Worm (Caenorhabditis elegans) whole organism, L3 larva: ENCODE results near the gene srv-19.

ENCODE experiments used
- ZK546.5 ChIP-seq: sonication (generic microtip); optimal IDR thresholded peaks from 2 replicates; lab custom pipeline; 2017; ENCODE audit warnings: missing biosample characterization, missing genetic modification characterization
- ama-1 ChIP-seq: fragments of 150-350 bp; optimal IDR thresholded peaks from 2 replicates; lab custom pipeline; 2018
- ceh-16 ChIP-seq: sonication (generic microtip); optimal IDR thresholded peaks from 2 replicates; lab custom pipeline; 2017; ENCODE audit warnings: missing biosample characterization, missing genetic modification characterization
- ceh-28 ChIP-seq: fragments of 150-350 bp; optimal IDR thresholded peaks from 2 replicates; lab custom pipeline; 2014; ENCODE audit warnings: missing biosample characterization, missing genetic modification reagents, missing genetic modification characterization
- ceh-82 ChIP-seq: fragments of 150-350 bp; optimal IDR thresholded peaks from 2 replicates; lab custom pipeline; 2014; ENCODE audit warnings: missing biosample characterization, missing genetic modification characterization
- ceh-9 ChIP-seq: sonication (generic microtip); optimal IDR thresholded peaks from 2 replicates; lab custom pipeline; 2018; ENCODE audit warnings: missing biosample characterization, missing genetic modification characterization
- daf-12 ChIP-seq: fragments of 150-350 bp; optimal IDR thresholded peaks from 2 replicates; lab custom pipeline; 2014; ENCODE audit warnings: missing biosample characterization, missing genetic modification reagents, missing genetic modification characterization
- egl-27 ChIP-seq: sonication (generic microtip); optimal IDR thresholded peaks from 4 replicates; lab custom pipeline; 2017; ENCODE audit warnings: missing biosample characterization, missing genetic modification reagents, missing genetic modification characterization
- egl-5 ChIP-seq: fragments of 150-350 bp; optimal IDR thresholded peaks from 2 replicates; lab custom pipeline; 2017; ENCODE audit warnings: missing biosample characterization, missing genetic modification reagents, missing genetic modification characterization, inconsistent platforms
- elt-1 ChIP-seq: fragments of 150-350 bp; optimal IDR thresholded peaks from 2 replicates; lab custom pipeline; 2014; ENCODE audit warnings: missing biosample characterization, missing genetic modification characterization
- elt-2 ChIP-seq: sonication (generic microtip); optimal IDR thresholded peaks from 2 replicates; lab custom pipeline; 2016; ENCODE audit warnings: missing genetic modification reagents, mild to moderate bottlenecking, missing genetic modification characterization, missing compliant biosample characterization
- elt-3 ChIP-seq, 3 experiments: fragments of 150-350 bp in 1 of 3; sonication (generic microtip) in 2 of 3; optimal IDR thresholded peaks; 2 replicates in 2 of 3; 4 replicates in 1 of 3; lab custom pipeline; 2014 to 2017; ENCODE audit warnings: missing biosample characterization in 3 of 3, missing genetic modification characterization in 3 of 3
- eor-1 ChIP-seq, 2 experiments: fragments of 150-350 bp; optimal IDR thresholded peaks; 2 replicates each; lab custom pipeline; 2014 to 2018; ENCODE audit warnings: missing biosample characterization in 2 of 2, missing genetic modification characterization in 2 of 2
- fkh-2 ChIP-seq: fragments of 150-350 bp; optimal IDR thresholded peaks from 2 replicates; lab custom pipeline; 2014; ENCODE audit warnings: missing biosample characterization, missing genetic modification reagents, missing genetic modification characterization
- fos-1 ChIP-seq: fragments of 150-350 bp; optimal IDR thresholded peaks from 2 replicates; lab custom pipeline; 2014; ENCODE audit warnings: missing biosample characterization, missing genetic modification characterization
- hmg-11 ChIP-seq: sonication (generic microtip); optimal IDR thresholded peaks from 2 replicates; lab custom pipeline; 2016; ENCODE audit warnings: missing genetic modification characterization, missing compliant biosample characterization
- lin-15B ChIP-seq: fragments of 150-350 bp; optimal IDR thresholded peaks from 2 replicates; lab custom pipeline; 2014; ENCODE audit warnings: missing biosample characterization, missing genetic modification characterization
- lsy-12 ChIP-seq: sonication (generic microtip); optimal IDR thresholded peaks from 2 replicates; lab custom pipeline; 2016; ENCODE audit warnings: mild to moderate bottlenecking, missing genetic modification characterization, missing compliant biosample characterization
- mml-1 ChIP-seq: fragments of 150-350 bp; sonication (generic microtip); optimal IDR thresholded peaks from 3 replicates; lab custom pipeline; 2014; ENCODE audit warnings: missing biosample characterization, missing genetic modification characterization
- nfya-1 ChIP-seq: sonication (generic microtip); optimal IDR thresholded peaks from 2 replicates; lab custom pipeline; 2017; ENCODE audit warnings: missing genetic modification characterization, mild to moderate bottlenecking, missing compliant biosample characterization, antibody characterized with exemption, moderate library complexity; ENCODE audit not compliant: insufficient read depth
- nhr-11 ChIP-seq: fragments of 150-350 bp; optimal IDR thresholded peaks from 2 replicates; lab custom pipeline; 2014; ENCODE audit warnings: missing biosample characterization, missing genetic modification characterization
- nhr-12 ChIP-seq: fragments of 150-350 bp; optimal IDR thresholded peaks from 2 replicates; lab custom pipeline; 2014; ENCODE audit warnings: missing biosample characterization, missing genetic modification characterization
- nhr-23 ChIP-seq: fragments of 150-350 bp; optimal IDR thresholded peaks from 2 replicates; lab custom pipeline; 2014; ENCODE audit warnings: missing biosample characterization, missing genetic modification reagents, missing genetic modification characterization
- nhr-43 ChIP-seq: sonication (generic microtip); optimal IDR thresholded peaks from 2 replicates; lab custom pipeline; 2016; ENCODE audit warnings: mild to moderate bottlenecking, missing genetic modification characterization, missing compliant biosample characterization; ENCODE audit not compliant: poor library complexity, severe bottlenecking
- nhr-67 ChIP-seq: fragments of 150-350 bp; optimal IDR thresholded peaks from 2 replicates; lab custom pipeline; 2014; ENCODE audit warnings: missing biosample characterization, missing genetic modification characterization
- nhr-76 ChIP-seq: fragments of 150-350 bp; sonication (generic microtip); optimal IDR thresholded peaks from 5 replicates; lab custom pipeline; 2014; ENCODE audit warnings: missing biosample characterization, missing genetic modification characterization
- nhr-77 ChIP-seq: fragments of 150-350 bp; optimal IDR thresholded peaks from 2 replicates; lab custom pipeline; 2014; ENCODE audit warnings: missing biosample characterization, missing genetic modification characterization
- pha-4 ChIP-seq: fragments of 150-350 bp; optimal IDR thresholded peaks from 2 replicates; lab custom pipeline; 2014; ENCODE audit warnings: missing biosample characterization, missing genetic modification reagents, missing genetic modification characterization
- pqm-1 ChIP-seq: fragments of 150-350 bp; optimal IDR thresholded peaks from 2 replicates; lab custom pipeline; 2017; ENCODE audit warnings: missing biosample characterization, missing genetic modification characterization, inconsistent platforms
- sea-2 ChIP-seq: fragments of 150-350 bp; sonication (generic microtip); optimal IDR thresholded peaks from 4 replicates; lab custom pipeline; 2014; ENCODE audit warnings: missing biosample characterization, missing genetic modification reagents, missing genetic modification characterization
- skn-1 ChIP-seq: fragments of 150-350 bp; optimal IDR thresholded peaks from 2 replicates; lab custom pipeline; 2014; ENCODE audit warnings: missing biosample characterization, missing genetic modification characterization
- snpc-4 ChIP-seq: fragments of 150-350 bp; optimal IDR thresholded peaks from 2 replicates; lab custom pipeline; 2014; ENCODE audit warnings: missing biosample characterization, missing genetic modification characterization
- unc-39 ChIP-seq: sonication (generic microtip); optimal IDR thresholded peaks from 4 replicates; lab custom pipeline; 2017; ENCODE audit warnings: missing biosample characterization, missing genetic modification characterization
- unc-62 ChIP-seq: fragments of 150-350 bp; sonication (generic microtip); optimal IDR thresholded peaks from 4 replicates; lab custom pipeline; 2014; ENCODE audit warnings: missing biosample characterization, missing genetic modification reagents, missing genetic modification characterization

Gene srv-19

ce11 chrIV:5885180-5885887 is 11.6 kb upstream of the srv-19 start, which contains the start of gene glf-1:
TSS of gene glf-1 (plus strand) at chrIV:5885835.
- TF ChIP-seq ama-1 (lab: Kevin White, UChicago) (no peak), daf-12 (tag; lab: Kevin White, UChicago) (no peak), skn-1 (tag; lab: Kevin White, UChicago) (no peak), nhr-11 (tag; lab: Kevin White, UChicago) (no peak), lsy-12 (no peak), nhr-43 (tag; lab: Kevin White, UChicago) (peak; percentile 1), pqm-1 (tag; lab: Kevin White, UChicago) (no peak), pha-4 (tag; lab: Kevin White, UChicago) (no peak), snpc-4 (tag; lab: Kevin White, UChicago) (no peak), elt-3 (tag; optimal IDR thresholded peaks at IDR 0.05; lab: Kevin White, UChicago) (no peak), mml-1 (no peak), ceh-82 (no peak), ZK546.5 (tag; lab: Kevin White, UChicago) (no peak), ceh-28 (no peak), nhr-23 (tag; lab: Kevin White, UChicago) (peak; percentile 30), nhr-12 (tag; lab: Kevin White, UChicago) (no peak), hmg-11 (no peak), elt-1 (tag; lab: Kevin White, UChicago) (peak; percentile 84), lin-15B (tag; lab: Kevin White, UChicago) (no peak), nhr-67 (tag; lab: Kevin White, UChicago) (no peak), fos-1 (tag; lab: Kevin White, UChicago) (no peak), nhr-77 (no peak), sea-2 (GFP tag; lab: Kevin White, UChicago) (no peak), egl-27 (tag; lab: Kevin White, UChicago) (no peak)

- TF ChIP-seq mml-1 = no peak
- no peak for TF ChIP-seq elt-1 (tag; lab: Kevin White, UChicago)
- no peak for TF ChIP-seq nhr-11 (tag; lab: Kevin White, UChicago)
- TF ChIP-seq nhr-76 (tag; lab: Kevin White, UChicago) = no peak
- TF ChIP-seq unc-62 (GFP tag; lab: Kevin White, UChicago) = no peak
- TF ChIP-seq egl-5 (tag; lab: Kevin White, UChicago) = no peak
- no peak for TF ChIP-seq eor-1 (tag; optimal IDR thresholded peaks at IDR 0.05; lab: Kevin White, UChicago)
- no peak for TF ChIP-seq nfya-1
- no peak for TF ChIP-seq skn-1 (tag; lab: Kevin White, UChicago)
- TF ChIP-seq fkh-2 (tag; lab: Kevin White, UChicago) = no peak
- no peak for TF ChIP-seq nhr-12 (tag; lab: Kevin White, UChicago)
- no peak for TF ChIP-seq sea-2 (GFP tag; lab: Kevin White, UChicago)
- TF ChIP-seq elt-2 (tag; lab: Kevin White, UChicago) = no peak
Measured at ce11 chrIV:5884500-5884899, 10.8 kb upstream of the srv-19 start, which contains the start of gene H04M03.11. TSS of gene H04M03.11 (minus strand) at chrIV:5884600.

DNA sequence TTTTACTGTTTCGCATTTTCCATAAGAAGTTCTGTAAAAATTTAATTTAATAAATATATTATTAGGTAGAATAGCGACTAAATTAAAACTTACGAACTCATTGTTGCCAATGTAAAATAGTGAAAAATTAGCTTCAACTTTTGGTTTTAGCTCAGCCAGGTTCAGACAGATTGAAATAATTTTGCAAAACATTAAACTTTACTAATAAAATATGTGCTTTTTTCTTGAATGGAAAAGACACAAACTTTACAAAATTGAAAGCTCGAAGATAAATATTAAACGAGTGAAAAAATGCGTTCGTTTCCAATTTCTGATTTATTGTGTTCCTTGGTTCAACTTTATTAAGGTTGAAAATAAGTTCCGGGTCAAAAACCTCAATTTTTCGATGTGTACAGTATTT is 6.1 kb upstream of the srv-19 start, which contains the start of gene srv-22:
Gene srv-22 (minus strand): TSS at position 101 of the 400 bp plus-strand sequence.
- no peak for TF ChIP-seq nhr-12 (tag; lab: Kevin White, UChicago)
- TF ChIP-seq unc-39 (tag; lab: Kevin White, UChicago) = no peak
- TF ChIP-seq sea-2 (GFP tag; lab: Kevin White, UChicago) = no peak
- no peak for TF ChIP-seq elt-3 (tag; optimal IDR thresholded peaks at IDR 0.05; lab: Kevin White, UChicago)
- TF ChIP-seq ZK546.5 (tag; lab: Kevin White, UChicago) = no peak
- TF ChIP-seq ceh-28 = no peak
- TF ChIP-seq ceh-16 (tag; lab: Kevin White, UChicago) = no peak
- TF ChIP-seq elt-1 (tag; lab: Kevin White, UChicago) = no peak
- TF ChIP-seq ceh-9 (tag; lab: Kevin White, UChicago) = no peak
- no peak for TF ChIP-seq nhr-11 (tag; lab: Kevin White, UChicago)
- TF ChIP-seq pqm-1 (tag; lab: Kevin White, UChicago) = no peak

DNA sequence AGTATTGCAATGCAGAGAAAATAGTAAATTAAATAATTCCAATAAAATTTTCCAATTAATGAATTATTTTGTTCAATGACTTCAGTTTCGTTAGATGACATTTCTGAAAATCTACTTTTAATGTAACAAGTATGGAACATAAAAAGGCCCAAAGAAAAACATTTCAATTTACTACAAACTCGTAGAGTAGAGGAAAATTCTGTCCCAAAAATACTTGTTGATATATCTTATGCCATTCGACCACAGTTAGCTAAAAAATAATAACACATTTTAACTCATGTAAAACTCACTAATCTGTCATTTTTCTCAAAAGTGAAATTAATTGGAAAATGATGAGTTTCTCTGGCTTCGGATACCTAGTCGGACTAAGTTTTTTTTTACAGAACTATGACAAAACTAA is 3.5 kb upstream of the srv-19 start, which contains the start of gene srv-21:
Gene srv-21 (minus strand): TSS at position 101 of the 400 bp plus-strand sequence.
- no peak for TF ChIP-seq nfya-1
- TF ChIP-seq unc-39 (tag; lab: Kevin White, UChicago) = no peak
- TF ChIP-seq, all 47 proteins: peak for 0
